Worm (Caenorhabditis elegans) whole organism, young adult: Measurements from ENCODE around the gene srz-25.

Experiments used
- D2030.7 ChIP-seq: fragments of 200-800 bp; sonication (Bioruptor generic); IDR thresholded peaks from 2 replicates; pipeline ENCODE4 v1.3.6; 2022; ENCODE audit warnings: missing genetic modification reagents, missing genetic modification characterization, missing compliant biosample characterization
- F23B12.7 ChIP-seq: sonication (generic microtip); optimal IDR thresholded peaks from 2 replicates; lab custom pipeline; 2017; ENCODE audit warnings: missing genetic modification characterization, mild to moderate bottlenecking, missing compliant biosample characterization, antibody characterized with exemption, moderate library complexity; ENCODE audit not compliant: insufficient read depth
- F33H1.4 ChIP-seq: fragments of 200-800 bp; sonication (Bioruptor generic); IDR thresholded peaks from 2 replicates; pipeline ENCODE4 v1.3.6; 2022; ENCODE audit warnings: missing genetic modification reagents, missing genetic modification characterization, missing compliant biosample characterization
- T07F8.4 ChIP-seq: sonication (generic microtip); optimal IDR thresholded peaks from 2 replicates; lab custom pipeline; 2016; ENCODE audit warnings: mild to moderate bottlenecking, missing genetic modification characterization, moderate library complexity, missing compliant biosample characterization
- T26A5.8 ChIP-seq: sonication (generic microtip); optimal IDR thresholded peaks from 2 replicates; lab custom pipeline; 2016; ENCODE audit warnings: missing genetic modification characterization, missing compliant biosample characterization
- Y53F4B.3 ChIP-seq: fragments of 200-800 bp; sonication (Bioruptor generic); IDR thresholded peaks from 2 replicates; pipeline ENCODE4 v1.3.6; 2022; ENCODE audit warnings: missing genetic modification reagents, missing genetic modification characterization, missing compliant biosample characterization
- Y53G8AR.9 ChIP-seq: fragments of 200-800 bp; sonication (Bioruptor generic); conservative IDR thresholded peaks from 2 replicates; pipeline ENCODE4 v1.3.6; 2022; ENCODE audit warnings: missing genetic modification reagents, missing genetic modification characterization, missing compliant biosample characterization
- ama-1 ChIP-seq, 3 experiments: fragments of 150-350 bp in 1 of 3; sonication (generic microtip) in 2 of 3; optimal IDR thresholded peaks; 2 replicates each; lab custom pipeline; 2014 to 2018; ENCODE audit warnings: missing biosample characterization in 2 of 3, missing genetic modification characterization in 2 of 3, missing genetic modification reagents in 2 of 3
- attf-3 ChIP-seq: fragments of 200-800 bp; sonication (Bioruptor generic); conservative IDR thresholded peaks from 2 replicates; pipeline ENCODE4 v1.3.6; 2022; ENCODE audit warnings: missing genetic modification reagents, missing genetic modification characterization, missing compliant biosample characterization
- attf-5 ChIP-seq: fragments of 200-800 bp; sonication (Bioruptor generic); optimal IDR thresholded peaks from 2 replicates; lab custom pipeline; 2018; ENCODE audit warnings: mild to moderate bottlenecking, missing genetic modification characterization, missing compliant biosample characterization
- attf-6 ChIP-seq: fragments of 200-800 bp; sonication (Bioruptor generic); IDR thresholded peaks from 2 replicates; pipeline ENCODE4 v1.3.6; 2022; ENCODE audit warnings: missing genetic modification reagents, missing genetic modification characterization, missing compliant biosample characterization
- cebp-2 ChIP-seq: fragments of 200-800 bp; sonication (Bioruptor generic); IDR thresholded peaks from 2 replicates; pipeline ENCODE4 v1.3.6; 2022; ENCODE audit warnings: missing genetic modification characterization, missing compliant biosample characterization
- ceh-27 ChIP-seq: fragments of 200-800 bp; sonication (Bioruptor generic); optimal IDR thresholded peaks from 2 replicates; lab custom pipeline; 2018; ENCODE audit warnings: mild to moderate bottlenecking, missing genetic modification characterization, moderate library complexity, missing compliant biosample characterization
- ceh-40 ChIP-seq: fragments of 200-800 bp; sonication (Bioruptor generic); IDR thresholded peaks from 2 replicates; pipeline ENCODE4 v1.3.6; 2022; ENCODE audit warnings: missing genetic modification characterization, missing compliant biosample characterization
- ceh-58 ChIP-seq: fragments of 200-800 bp; sonication (Bioruptor generic); IDR thresholded peaks from 2 replicates; pipeline ENCODE4 v1.3.6; 2022; ENCODE audit warnings: missing genetic modification characterization, missing compliant biosample characterization
- ceh-91 ChIP-seq: fragments of 200-800 bp; sonication (Bioruptor generic); IDR thresholded peaks from 2 replicates; pipeline ENCODE4 v1.3.6; 2022; ENCODE audit warnings: missing genetic modification reagents, missing genetic modification characterization, missing compliant biosample characterization
- efl-1 ChIP-seq: fragments of 150-350 bp; optimal IDR thresholded peaks from 2 replicates; lab custom pipeline; 2014; ENCODE audit warnings: missing biosample characterization, missing genetic modification reagents, missing genetic modification characterization
- egrh-3 ChIP-seq: fragments of 200-800 bp; sonication (Bioruptor generic); IDR thresholded peaks from 2 replicates; pipeline ENCODE4 v1.3.6; 2022; ENCODE audit warnings: missing genetic modification reagents, missing genetic modification characterization, missing compliant biosample characterization
- hmg-1.2 ChIP-seq: fragments of 200-800 bp; sonication (Bioruptor generic); IDR thresholded peaks from 2 replicates; pipeline ENCODE4 v1.3.6; 2022; ENCODE audit warnings: missing genetic modification reagents, missing genetic modification characterization, missing compliant biosample characterization
- lin-35 ChIP-seq, 3 experiments: fragments of 150-350 bp in 2 of 3; sonication (generic microtip) in 1 of 3; optimal IDR thresholded peaks; 2 replicates each; lab custom pipeline; 2014 to 2018; ENCODE audit warnings: missing biosample characterization in 3 of 3, missing genetic modification characterization in 3 of 3, missing genetic modification reagents in 3 of 3
- lsy-27 ChIP-seq: sonication (generic microtip); optimal IDR thresholded peaks from 2 replicates; lab custom pipeline; 2017; ENCODE audit warnings: missing genetic modification characterization, mild to moderate bottlenecking, missing compliant biosample characterization, antibody characterized with exemption, missing genotype, borderline replicate concordance; ENCODE audit not compliant: insufficient read depth
- madf-6 ChIP-seq: fragments of 200-800 bp; sonication (Bioruptor generic); IDR thresholded peaks from 2 replicates; pipeline ENCODE4 v1.3.6; 2022; ENCODE audit warnings: missing genetic modification reagents, missing genetic modification characterization, missing compliant biosample characterization
- mes-4 ChIP-seq: sonication (generic microtip); optimal IDR thresholded peaks from 2 replicates; lab custom pipeline; 2016; ENCODE audit warnings: missing genotype, missing genetic modification characterization, missing compliant biosample characterization
- nhr-179 ChIP-seq: sonication (generic microtip); optimal IDR thresholded peaks from 2 replicates; lab custom pipeline; 2016; ENCODE audit warnings: mild to moderate bottlenecking, missing genetic modification characterization, missing compliant biosample characterization
- nhr-80 ChIP-seq: sonication (generic microtip); optimal IDR thresholded peaks from 2 replicates; lab custom pipeline; 2016; ENCODE audit warnings: missing genetic modification characterization, missing compliant biosample characterization
- nhr-90 ChIP-seq: sonication (generic microtip); optimal IDR thresholded peaks from 2 replicates; lab custom pipeline; 2016; ENCODE audit warnings: missing genotype, mild to moderate bottlenecking, missing genetic modification characterization, missing compliant biosample characterization
- pbrm-1 ChIP-seq: fragments of 200-800 bp; sonication (Bioruptor generic); IDR thresholded peaks from 2 replicates; pipeline ENCODE4 v1.3.6; 2022; ENCODE audit warnings: missing genetic modification reagents, missing genetic modification characterization, missing compliant biosample characterization
- rcor-1 ChIP-seq: fragments of 200-800 bp; sonication (Bioruptor generic); IDR thresholded peaks from 2 replicates; pipeline ENCODE4 v1.3.6; 2022; ENCODE audit warnings: missing genetic modification reagents, missing genetic modification characterization, missing compliant biosample characterization
- snpc-1.3 ChIP-seq: sonication (generic microtip); optimal IDR thresholded peaks from 2 replicates; lab custom pipeline; 2017; ENCODE audit warnings: missing genetic modification characterization, mild to moderate bottlenecking, missing compliant biosample characterization, antibody characterized with exemption, moderate library complexity, missing genotype, missing genetic modification reagents; ENCODE audit not compliant: insufficient read depth
- snpc-3.4 ChIP-seq: sonication (generic microtip); optimal IDR thresholded peaks from 2 replicates; lab custom pipeline; 2017; ENCODE audit warnings: missing genetic modification characterization, mild to moderate bottlenecking, missing compliant biosample characterization, antibody characterized with exemption, moderate library complexity, missing genotype, missing genetic modification reagents
- snpc-4 ChIP-seq, 5 experiments: fragments of 150-350 bp in 1 of 5; sonication (generic microtip) in 4 of 5; optimal IDR thresholded peaks; 2 replicates each; lab custom pipeline; 2014 to 2018; ENCODE audit warnings: missing genetic modification characterization in 5 of 5, missing biosample characterization in 3 of 5, antibody characterized with exemption in 2 of 5, mild to moderate bottlenecking in 2 of 5, missing compliant biosample characterization in 2 of 5, missing genotype in 2 of 5, moderate library complexity in 2 of 5, missing genetic modification reagents in 1 of 5
- xnd-1 ChIP-seq: sonication (generic microtip); optimal IDR thresholded peaks from 2 replicates; lab custom pipeline; 2016; ENCODE audit warnings: missing genotype, missing genetic modification reagents, missing genetic modification characterization, missing compliant biosample characterization
- zfh-2 ChIP-seq: fragments of 200-800 bp; sonication (Bioruptor generic); conservative IDR thresholded peaks from 2 replicates; pipeline ENCODE4 v1.3.6; 2022; ENCODE audit warnings: missing genetic modification reagents, missing genetic modification characterization, missing compliant biosample characterization
- zim-3 ChIP-seq: sonication (generic microtip); optimal IDR thresholded peaks from 2 replicates; lab custom pipeline; 2017; ENCODE audit warnings: mild to moderate bottlenecking, missing genetic modification characterization, moderate library complexity, missing compliant biosample characterization
- ztf-6 ChIP-seq: fragments of 200-800 bp; sonication (Bioruptor generic); IDR thresholded peaks from 2 replicates; pipeline ENCODE4 v1.3.6; 2022; ENCODE audit warnings: missing genetic modification reagents, missing genetic modification characterization, missing compliant biosample characterization

The srz-25 gene

ce11 chrV:17548635-17549034, 8.2 kb downstream of the srz-25 start (continued):
- TF ChIP-seq madf-6 (GFP tag; lab: Robert Waterston, UW) (no peak), ceh-40 (GFP tag; lab: Robert Waterston, UW) (no peak), ceh-58 (GFP tag; lab: Robert Waterston, UW) (no peak), zim-3 (tag; lab: Kevin White, UChicago) (no peak), ama-1 (optimal IDR thresholded peaks at IDR 0.05; lab: Kevin White, UChicago) (no peak), ama-1 (GFP tag; optimal IDR thresholded peaks at IDR 0.05; lab: Kevin White, UChicago) (no peak), T07F8.4 (no peak), zfh-2 (GFP tag; lab: Robert Waterston, UW) (peak; percentile 97), nhr-90 (no peak), egrh-3 (GFP tag; lab: Robert Waterston, UW) (peak; percentile 96), T26A5.8 (tag; lab: Kevin White, UChicago) (no peak), F23B12.7 (tag; lab: Kevin White, UChicago) (no peak)

ce11 chrV:17549362-17549761, 9.0 kb downstream of the srz-25 start, which contains the start of gene fbxa-176:
TSS of gene fbxa-176 (plus strand) at chrV:17549675.
- TF ChIP-seq attf-6 (GFP tag; lab: Robert Waterston, UW) (no peak), attf-5 (peak; percentile 20), snpc-4 (GFP tag; optimal IDR thresholded peaks at IDR 0.05; lab: Kevin White, UChicago) (no peak), snpc-4 (tag; optimal IDR thresholded peaks at IDR 0.05; lab: Kevin White, UChicago) (peak; percentile 46 to 88 (median 77)), nhr-80 (tag; lab: Kevin White, UChicago) (peak; percentile 73)

- TF ChIP-seq xnd-1: no peak
- TF ChIP-seq efl-1 (GFP tag; lab: Kevin White, UChicago): no peak
- TF ChIP-seq pbrm-1 (GFP tag; lab: Robert Waterston, UW): no peak
- TF ChIP-seq snpc-1.3 (tag; lab: Kevin White, UChicago): no peak
- no peak for TF ChIP-seq attf-3 (GFP tag; lab: Robert Waterston, UW)
- TF ChIP-seq ceh-91 (GFP tag; lab: Robert Waterston, UW): no peak
- no peak for TF ChIP-seq cebp-2
- no peak for TF ChIP-seq hmg-1.2 (GFP tag; lab: Robert Waterston, UW)
- no peak for TF ChIP-seq ztf-6 (GFP tag; lab: Robert Waterston, UW)
- TF ChIP-seq F33H1.4 (GFP tag; lab: Robert Waterston, UW): no peak
- no peak for TF ChIP-seq ceh-58 (GFP tag; lab: Robert Waterston, UW)
- TF ChIP-seq nhr-179: no peak
- no peak for TF ChIP-seq Y53F4B.3 (GFP tag; lab: Robert Waterston, UW)
- no peak for TF ChIP-seq nhr-90
- TF ChIP-seq rcor-1: no peak
- TF ChIP-seq lin-35 (GFP tag; optimal IDR thresholded peaks at IDR 0.05; lab: Kevin White, UChicago): no peak
- no peak for TF ChIP-seq snpc-3.4 (tag; lab: Kevin White, UChicago)
- TF ChIP-seq ceh-27 (GFP tag; lab: Kevin White, UChicago): no peak
- TF ChIP-seq D2030.7: no peak
Observed at ce11 chrV:17551396-17551795, 11.0 kb downstream of the srz-25 start.

- TF ChIP-seq zfh-2 (GFP tag; lab: Robert Waterston, UW) (no peak), mes-4 (tag; lab: Kevin White, UChicago) (no peak), Y53G8AR.9 (GFP tag; lab: Robert Waterston, UW) (no peak), attf-5 (no peak), lsy-27 (no peak)
- TF ChIP-seq, all 124 proteins: peak for 0
Observed at ce11 chrV:17552759-17553158, 12.4 kb downstream of the srz-25 start, which contains the start of gene C38D9.8. TSS of gene C38D9.8 (minus strand) at chrV:17552859.
